Worm (Caenorhabditis elegans): Measurements from ENCODE around the gene Y69A2AL.2.

- no peak for TF ChIP-seq him-1 (tag; optimal IDR thresholded peaks at IDR 0.05)
- TF ChIP-seq W03F9.2 (tag; optimal IDR thresholded peaks at IDR 0.05): no peak
- no peak for TF ChIP-seq dao-5 (tag; optimal IDR thresholded peaks at IDR 0.05)
These were observed 26.9 kb upstream of the Y69A2AL.2 start for ce11 chrIV:2455128-2455527.

All from whole organism, L4/young adult.